Worm (Caenorhabditis elegans): ENCODE measurements around the gene nlp-76.
A peak's percentile ranks its signal among the peaks of the same experiment; 100 is the strongest.

DNA sequence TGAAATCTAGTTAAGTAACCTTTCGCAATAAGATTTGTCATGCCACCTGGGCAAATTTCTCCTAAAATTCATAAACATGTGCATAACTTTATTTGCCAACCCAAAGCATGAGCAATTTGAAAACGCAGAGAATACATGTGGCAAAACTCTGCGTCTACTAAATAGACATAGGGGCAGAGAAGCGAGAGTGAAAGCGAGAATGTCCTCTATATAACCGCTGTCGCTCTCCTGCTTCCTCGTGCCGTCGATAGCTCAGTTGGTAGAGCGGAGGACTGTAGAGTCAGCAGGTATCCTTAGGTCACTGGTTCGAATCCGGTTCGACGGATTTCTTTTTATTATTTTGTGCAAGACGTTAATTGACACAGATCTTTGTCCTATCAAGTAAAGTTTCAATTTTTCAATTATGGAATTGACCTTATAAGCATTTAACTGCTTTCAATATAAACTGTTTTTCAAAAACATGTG, 1.3 kb upstream of the nlp-76 start:
- TF ChIP-seq mdl-1 (tag; optimal IDR thresholded peaks at IDR 0.05) (no peak), nhr-43 (tag; optimal IDR thresholded peaks at IDR 0.05; ENCODE audit: poor library complexity, severe bottlenecking) (peak; percentile 77), nfya-1 (tag; optimal IDR thresholded peaks at IDR 0.05; ENCODE audit: insufficient read depth) (peak; percentile 70), elt-1 (tag; optimal IDR thresholded peaks at IDR 0.05) (no peak), elt-2 (tag; optimal IDR thresholded peaks at IDR 0.05) (peak; percentile 54), nhr-28 (tag; optimal IDR thresholded peaks at IDR 0.05) (no peak), nhr-11 (tag; optimal IDR thresholded peaks at IDR 0.05) (peak; percentile 13), egl-27 (tag; optimal IDR thresholded peaks at IDR 0.05) (peak; percentile 56), tbx-2 (tag; optimal IDR thresholded peaks at IDR 0.05) (peak; percentile 73), R02D3.7 (tag; optimal IDR thresholded peaks at IDR 0.05) (peak; percentile 33), unc-62 (GFP tag; optimal IDR thresholded peaks at IDR 0.05) (no peak), ztf-11 (tag; optimal IDR thresholded peaks at IDR 0.05) (no peak), jun-1 (tag; optimal IDR thresholded peaks at IDR 0.05) (no peak), lsy-12 (tag; optimal IDR thresholded peaks at IDR 0.05) (peak; percentile 98)

Data from whole organism, L3 larva.